Worm (Caenorhabditis elegans) whole organism, L4 larva: ENCODE data around the gene sars-2.

Experiments used
- D1046.2 ChIP-seq: fragments of 200-800 bp; sonication (Bioruptor generic); IDR thresholded peaks from 2 replicates; pipeline ENCODE4 v1.3.6; 2022; ENCODE audit warnings: missing genetic modification characterization, missing compliant biosample characterization
- F10B5.3 ChIP-seq: sonication (generic microtip); optimal IDR thresholded peaks from 2 replicates; lab custom pipeline; 2016; ENCODE audit warnings: mild to moderate bottlenecking, missing genetic modification characterization, missing compliant biosample characterization
- F44E2.7 ChIP-seq: fragments of 200-800 bp; sonication (Bioruptor generic); IDR thresholded peaks from 2 replicates; pipeline ENCODE4 v2.1.2; 2022; ENCODE audit warnings: missing genetic modification characterization, missing compliant biosample characterization
- F49E8.2 ChIP-seq: sonication (generic microtip); optimal IDR thresholded peaks from 2 replicates; lab custom pipeline; 2016; ENCODE audit warnings: missing compliant biosample characterization, mild to moderate bottlenecking, missing genetic modification characterization, borderline replicate concordance
- Y5F2A.4 ChIP-seq: fragments of 200-800 bp; sonication (Bioruptor generic); optimal IDR thresholded peaks from 2 replicates; lab custom pipeline; 2018; ENCODE audit warnings: mild to moderate bottlenecking, missing genetic modification characterization, missing compliant biosample characterization
- Y75B8A.6 ChIP-seq: fragments of 200-800 bp; sonication (Bioruptor generic); IDR thresholded peaks from 2 replicates; pipeline ENCODE4 v1.3.6; 2022; ENCODE audit warnings: missing genetic modification reagents, missing genetic modification characterization, missing compliant biosample characterization
- aly-2 ChIP-seq: sonication (generic microtip); optimal IDR thresholded peaks from 2 replicates; lab custom pipeline; 2018; ENCODE audit warnings: missing biosample characterization, missing genetic modification characterization
- ama-1 ChIP-seq: fragments of 150-350 bp; optimal IDR thresholded peaks from 2 replicates; lab custom pipeline; 2014; ENCODE audit warnings: inconsistent platforms, mixed read lengths
- attf-4 ChIP-seq: sonication (generic microtip); optimal IDR thresholded peaks from 3 replicates; lab custom pipeline; 2017; ENCODE audit warnings: missing biosample characterization, missing genetic modification characterization
- ceh-28 ChIP-seq: fragments of 150-350 bp; optimal IDR thresholded peaks from 2 replicates; lab custom pipeline; 2014; ENCODE audit warnings: missing biosample characterization, missing genetic modification reagents, missing genetic modification characterization
- ceh-62 ChIP-seq: sonication (generic microtip); optimal IDR thresholded peaks from 2 replicates; lab custom pipeline; 2017; ENCODE audit warnings: missing biosample characterization, missing genetic modification characterization
- ceh-82 ChIP-seq: sonication (generic microtip); optimal IDR thresholded peaks from 2 replicates; lab custom pipeline; 2017; ENCODE audit warnings: missing biosample characterization, missing genetic modification characterization
- ces-1 ChIP-seq: fragments of 150-350 bp; sonication (generic microtip); optimal IDR thresholded peaks from 4 replicates; lab custom pipeline; 2014; ENCODE audit warnings: missing biosample characterization, missing genetic modification reagents, missing genetic modification characterization
- ctbp-1 ChIP-seq: fragments of 200-800 bp; sonication (Bioruptor generic); IDR thresholded peaks from 2 replicates; pipeline ENCODE4 v1.3.6; 2022; ENCODE audit warnings: missing genetic modification reagents, missing genetic modification characterization, missing compliant biosample characterization
- dmd-6 ChIP-seq: fragments of 200-800 bp; sonication (Bioruptor generic); IDR thresholded peaks from 2 replicates; pipeline ENCODE4 v1.3.6; 2022; ENCODE audit warnings: missing genetic modification reagents, missing genetic modification characterization, missing compliant biosample characterization
- fkh-10 ChIP-seq: fragments of 150-350 bp; optimal IDR thresholded peaks from 2 replicates; lab custom pipeline; 2014; ENCODE audit warnings: missing biosample characterization, missing genetic modification reagents, missing genetic modification characterization
- gei-8 ChIP-seq: fragments of 200-800 bp; sonication (Bioruptor generic); optimal IDR thresholded peaks from 2 replicates; lab custom pipeline; 2018; ENCODE audit warnings: mild to moderate bottlenecking, missing genetic modification characterization, missing compliant biosample characterization
- hlh-11 ChIP-seq: fragments of 200-800 bp; sonication (Bioruptor generic); optimal IDR thresholded peaks from 2 replicates; lab custom pipeline; 2018; ENCODE audit warnings: mild to moderate bottlenecking, missing genetic modification characterization, missing compliant biosample characterization
- hmg-1.1 ChIP-seq: fragments of 200-800 bp; sonication (Bioruptor generic); IDR thresholded peaks from 2 replicates; pipeline ENCODE4 v1.3.6; 2022; ENCODE audit warnings: missing genetic modification reagents, missing genetic modification characterization, missing compliant biosample characterization
- jun-1 ChIP-seq: fragments of 150-350 bp; optimal IDR thresholded peaks from 2 replicates; lab custom pipeline; 2014; ENCODE audit warnings: missing biosample characterization, missing genetic modification reagents, missing genetic modification characterization
- lim-7 ChIP-seq: fragments of 200-800 bp; sonication (Bioruptor generic); IDR thresholded peaks from 2 replicates; pipeline ENCODE4 v1.3.6; 2022; ENCODE audit warnings: missing genetic modification characterization, missing compliant biosample characterization
- lin-1 ChIP-seq: fragments of 200-800 bp; sonication (Bioruptor generic); IDR thresholded peaks from 2 replicates; pipeline ENCODE4 v1.3.6; 2022; ENCODE audit warnings: missing genetic modification reagents, missing genetic modification characterization, missing compliant biosample characterization
- lin-15B ChIP-seq: fragments of 150-350 bp; sonication (generic microtip); optimal IDR thresholded peaks from 3 replicates; lab custom pipeline; 2014; ENCODE audit warnings: missing biosample characterization, missing genetic modification characterization
- lin-38 ChIP-seq: fragments of 200-800 bp; sonication (Bioruptor generic); IDR thresholded peaks from 2 replicates; pipeline ENCODE4 v1.3.6; 2022; ENCODE audit warnings: missing genetic modification reagents, missing genetic modification characterization, missing compliant biosample characterization
- lsy-2 ChIP-seq, 2 experiments: fragments of 150-350 bp in 1 of 2; sonication (generic microtip) in 1 of 2; optimal IDR thresholded peaks; 2 replicates each; lab custom pipeline; 2014 to 2017; ENCODE audit warnings: missing biosample characterization in 2 of 2, missing genetic modification characterization in 2 of 2
- madf-5 ChIP-seq, 2 experiments: fragments of 200-800 bp; sonication (Bioruptor generic); IDR thresholded peaks; 2 replicates each; pipeline ENCODE4 v1.3.6; 2022; ENCODE audit warnings: missing compliant biosample characterization in 2 of 2, missing genetic modification characterization in 2 of 2
- mdl-1 ChIP-seq, 2 experiments: fragments of 150-350 bp in 1 of 2; sonication (generic microtip) in 1 of 2; optimal IDR thresholded peaks; 2 replicates each; lab custom pipeline; 2014 to 2017; ENCODE audit warnings: missing biosample characterization in 2 of 2, missing genetic modification characterization in 2 of 2
- mdt-29 ChIP-seq: fragments of 200-800 bp; sonication (Bioruptor generic); IDR thresholded peaks from 2 replicates; pipeline ENCODE4 v1.3.6; 2022; ENCODE audit warnings: missing genetic modification reagents, missing genetic modification characterization, missing compliant biosample characterization
- mep-1 ChIP-seq: fragments of 150-350 bp; sonication (generic microtip); optimal IDR thresholded peaks from 3 replicates; lab custom pipeline; 2014; ENCODE audit warnings: missing biosample characterization, missing genetic modification characterization
- mxl-3 ChIP-seq: fragments of 200-800 bp; sonication (Bioruptor generic); optimal IDR thresholded peaks from 2 replicates; lab custom pipeline; 2018; ENCODE audit warnings: mild to moderate bottlenecking, missing genetic modification characterization, missing compliant biosample characterization
- nhr-102 ChIP-seq: sonication (generic microtip); optimal IDR thresholded peaks from 2 replicates; lab custom pipeline; 2016; ENCODE audit warnings: mild to moderate bottlenecking, missing genetic modification characterization, moderate library complexity, missing compliant biosample characterization
- nhr-111 ChIP-seq: fragments of 200-800 bp; sonication (Bioruptor generic); optimal IDR thresholded peaks from 2 replicates; lab custom pipeline; 2018; ENCODE audit warnings: mild to moderate bottlenecking, missing genetic modification characterization, missing compliant biosample characterization
- nhr-237 ChIP-seq: sonication (generic microtip); optimal IDR thresholded peaks from 2 replicates; lab custom pipeline; 2017; ENCODE audit warnings: missing biosample characterization, missing genetic modification characterization
- nhr-25 ChIP-seq: sonication (generic microtip); optimal IDR thresholded peaks from 2 replicates; lab custom pipeline; 2017; ENCODE audit warnings: missing genetic modification characterization, mild to moderate bottlenecking, missing compliant biosample characterization, antibody characterized with exemption, moderate library complexity, borderline replicate concordance; ENCODE audit not compliant: insufficient read depth
- nhr-28 ChIP-seq: fragments of 150-350 bp; optimal IDR thresholded peaks from 2 replicates; lab custom pipeline; 2014; ENCODE audit warnings: missing biosample characterization, missing genetic modification characterization
- nhr-48 ChIP-seq: sonication (generic microtip); optimal IDR thresholded peaks from 2 replicates; lab custom pipeline; 2016; ENCODE audit warnings: mild to moderate bottlenecking, missing genetic modification characterization, missing compliant biosample characterization
- nhr-76 ChIP-seq: fragments of 150-350 bp; optimal IDR thresholded peaks from 2 replicates; lab custom pipeline; 2014; ENCODE audit warnings: missing biosample characterization, missing genetic modification characterization
- pha-4 ChIP-seq, 2 experiments: fragments of 150-350 bp in 1 of 2; fragments of 200-800 bp in 1 of 2; sonication (Bioruptor generic) in 1 of 2; IDR thresholded peaks in 1 of 2; optimal IDR thresholded peaks in 1 of 2; 2 replicates each; pipeline versions ENCODE4 v1.3.6 to Lab custom; 2014 to 2022; ENCODE audit warnings: missing genetic modification characterization in 2 of 2, missing genetic modification reagents in 2 of 2, missing biosample characterization in 1 of 2, missing compliant biosample characterization in 1 of 2
- pqm-1 ChIP-seq: sonication (generic microtip); optimal IDR thresholded peaks from 2 replicates; lab custom pipeline; 2017; ENCODE audit warnings: missing biosample characterization, missing genetic modification characterization
- rbr-2 ChIP-seq: sonication (generic microtip); optimal IDR thresholded peaks from 2 replicates; lab custom pipeline; 2016; ENCODE audit warnings: missing genotype, missing genetic modification characterization, missing compliant biosample characterization
- saeg-2 ChIP-seq: fragments of 200-800 bp; sonication (Bioruptor generic); IDR thresholded peaks from 2 replicates; pipeline ENCODE4 v1.3.6; 2022; ENCODE audit warnings: missing genetic modification reagents, missing genetic modification characterization, missing compliant biosample characterization
- skn-1 ChIP-seq: fragments of 150-350 bp; optimal IDR thresholded peaks from 2 replicates; lab custom pipeline; 2014; ENCODE audit warnings: missing biosample characterization, missing genetic modification characterization
- snpc-1.2 ChIP-seq: fragments of 200-800 bp; sonication (Bioruptor generic); IDR thresholded peaks from 2 replicates; pipeline ENCODE4 v1.3.6; 2022; ENCODE audit warnings: missing genetic modification reagents, missing genetic modification characterization, missing compliant biosample characterization
- tag-97 ChIP-seq: fragments of 200-800 bp; sonication (Bioruptor generic); IDR thresholded peaks from 2 replicates; pipeline ENCODE4 v1.3.6; 2022; ENCODE audit warnings: missing genetic modification characterization, missing compliant biosample characterization
- tra-1 ChIP-seq: fragments of 200-800 bp; sonication (Bioruptor generic); IDR thresholded peaks from 2 replicates; pipeline ENCODE4 v1.3.6; 2022; ENCODE audit warnings: missing genetic modification reagents, missing genetic modification characterization, missing compliant biosample characterization
- unc-130 ChIP-seq: sonication (generic microtip); optimal IDR thresholded peaks from 2 replicates; lab custom pipeline; 2016; ENCODE audit warnings: missing genetic modification reagents, missing genetic modification characterization, missing compliant biosample characterization
- unc-62 ChIP-seq, 3 experiments: fragments of 150-350 bp in 1 of 3; sonication (generic microtip); optimal IDR thresholded peaks in 2 of 3; peaks in 1 of 3; 1 replicate in 1 of 3; 2 replicates in 2 of 3; lab custom pipeline; 2014 to 2017; ENCODE audit warnings: missing biosample characterization in 3 of 3, missing genetic modification characterization in 3 of 3, missing genetic modification reagents in 3 of 3, missing genotype in 1 of 3
- vab-7 ChIP-seq: fragments of 200-800 bp; sonication (Bioruptor generic); IDR thresholded peaks from 2 replicates; pipeline ENCODE4 v1.3.6; 2022; ENCODE audit warnings: missing genetic modification reagents, missing genetic modification characterization, missing compliant biosample characterization
- zfp-2 ChIP-seq: sonication (generic microtip); optimal IDR thresholded peaks from 2 replicates; lab custom pipeline; 2016; ENCODE audit warnings: mild to moderate bottlenecking, missing genetic modification characterization, missing compliant biosample characterization
- zip-2 ChIP-seq: fragments of 150-350 bp; optimal IDR thresholded peaks from 2 replicates; lab custom pipeline; 2014; ENCODE audit warnings: missing biosample characterization, missing genetic modification characterization

The sars-2 gene

ce11 chrIV:4402413-4402812 lies 45.0 kb downstream of the sars-2 start (continued):
- TF ChIP-seq nhr-25, result peak; percentile 4
- TF ChIP-seq fkh-10 (GFP tag; lab: Kevin White, UChicago), result no peak
- TF ChIP-seq ceh-62 (tag; lab: Kevin White, UChicago), result no peak
- TF ChIP-seq madf-5 (GFP tag; IDR thresholded peaks at IDR 0.05; lab: Robert Waterston, UW), result no peak
- TF ChIP-seq zip-2 (tag; lab: Kevin White, UChicago), result no peak
- no peak for TF ChIP-seq unc-130 (GFP tag; lab: Kevin White, UChicago)
- TF ChIP-seq zfp-2 (tag; lab: Kevin White, UChicago), result no peak
- no peak for TF ChIP-seq nhr-237 (tag; lab: Kevin White, UChicago)
- TF ChIP-seq tra-1, result no peak
- no peak for TF ChIP-seq F44E2.7 (GFP tag; lab: Robert Waterston, UW)
- no peak for TF ChIP-seq unc-62 (GFP tag; optimal IDR thresholded peaks at IDR 0.05 in 1 of 2; lab: Kevin White, UChicago)
- no peak for TF ChIP-seq unc-62 (tag; optimal IDR thresholded peaks at IDR 0.05; lab: Kevin White, UChicago)
- no peak for TF ChIP-seq snpc-1.2 (GFP tag; lab: Robert Waterston, UW)
- peak; percentile 67 for TF ChIP-seq hlh-11 (tag; lab: Kevin White, UChicago)
- no peak for TF ChIP-seq Y75B8A.6 (GFP tag; lab: Robert Waterston, UW)
- TF ChIP-seq nhr-102 (tag; lab: Kevin White, UChicago), result no peak
- no peak for TF ChIP-seq mdt-29 (GFP tag; lab: Robert Waterston, UW)
- TF ChIP-seq nhr-111 (GFP tag; lab: Kevin White, UChicago), result no peak
- TF ChIP-seq nhr-76, result no peak
- no peak for TF ChIP-seq tag-97 (GFP tag; lab: Robert Waterston, UW)
- TF ChIP-seq ceh-82 (tag; lab: Kevin White, UChicago), result no peak
- TF ChIP-seq ama-1, result no peak
- TF ChIP-seq vab-7 (GFP tag; lab: Robert Waterston, UW), result no peak
- no peak for TF ChIP-seq Y5F2A.4 (GFP tag; lab: Kevin White, UChicago)
- TF ChIP-seq pha-4 (GFP tag; IDR thresholded peaks at IDR 0.05; lab: Robert Waterston, UW), result no peak
- TF ChIP-seq pha-4 (tag; optimal IDR thresholded peaks at IDR 0.05; lab: Kevin White, UChicago), result no peak
- no peak for TF ChIP-seq lin-15B (tag; lab: Kevin White, UChicago)
- no peak for TF ChIP-seq dmd-6
- TF ChIP-seq saeg-2, result no peak
- no peak for TF ChIP-seq lin-1
- TF ChIP-seq nhr-28 (tag; lab: Kevin White, UChicago), result peak; percentile 60
- TF ChIP-seq F10B5.3 (tag; lab: Kevin White, UChicago), result no peak
- TF ChIP-seq mep-1 (tag; lab: Kevin White, UChicago), result peak; percentile 66
- TF ChIP-seq attf-4, result no peak
- no peak for TF ChIP-seq skn-1

ce11 chrIV:4403870-4404269 lies 46.4 kb downstream of the sars-2 start:
- TF ChIP-seq rbr-2, result peak; percentile 12
- TF ChIP-seq mxl-3 (GFP tag; lab: Kevin White, UChicago), result no peak
- TF ChIP-seq gei-8, result no peak
- no peak for TF ChIP-seq aly-2
- TF ChIP-seq ama-1, result peak; percentile 33
- 0 out of 2 replicates have a peak, but pooled peaks have one; percentile 16 for TF ChIP-seq hmg-1.1 (GFP tag; lab: Robert Waterston, UW)
- no peak for TF ChIP-seq tag-97 (GFP tag; lab: Robert Waterston, UW)
- 0 out of 2 replicates have a peak, but pooled peaks have one; percentile 12 for TF ChIP-seq lim-7 (GFP tag; lab: Robert Waterston, UW)
- no peak for TF ChIP-seq nhr-48 (tag; lab: Kevin White, UChicago)
- TF ChIP-seq mdl-1 (tag; optimal IDR thresholded peaks at IDR 0.05; lab: Kevin White, UChicago), result no peak
- no peak for TF ChIP-seq lin-38 (GFP tag; lab: Robert Waterston, UW)
- TF ChIP-seq jun-1 (tag; lab: Kevin White, UChicago), result no peak
- TF ChIP-seq ctbp-1, result 0 out of 2 replicates have a peak, but pooled peaks have one; percentile 41
- peak; percentile 73 for TF ChIP-seq ces-1 (GFP tag; lab: Kevin White, UChicago)
- TF ChIP-seq mep-1 (tag; lab: Kevin White, UChicago), result peak; percentile 5
- TF ChIP-seq ceh-28 (tag; lab: Kevin White, UChicago), result no peak
- TF ChIP-seq D1046.2 (GFP tag; lab: Robert Waterston, UW), result no peak
- TF ChIP-seq lsy-2 (tag; optimal IDR thresholded peaks at IDR 0.05; lab: Kevin White, UChicago), result peak in 1 of 2 experiments; percentile 3
- TF ChIP-seq pqm-1 (tag; lab: Kevin White, UChicago), result no peak
- TF ChIP-seq F49E8.2 (tag; lab: Kevin White, UChicago), result no peak
- peak; percentile 3 for TF ChIP-seq nhr-28 (tag; lab: Kevin White, UChicago)
- TF ChIP-seq snpc-1.2 (GFP tag; lab: Robert Waterston, UW), result no peak
- TF ChIP-seq nhr-25, result peak; percentile 37
- peak in 1 of 2 experiments; percentile 48 for TF ChIP-seq unc-62 (GFP tag; optimal IDR thresholded peaks at IDR 0.05 in 1 of 2; lab: Kevin White, UChicago)
- TF ChIP-seq unc-62 (tag; optimal IDR thresholded peaks at IDR 0.05; lab: Kevin White, UChicago), result no peak
